Worm (Caenorhabditis elegans) whole organism, young adult: ENCODE results near the gene R155.5.

Source experiments
- B0035.1 ChIP-seq: sonication (generic microtip); optimal IDR thresholded peaks from 2 replicates; lab custom pipeline; 2016; ENCODE audit warnings: missing genetic modification characterization, mild to moderate bottlenecking, missing compliant biosample characterization, missing genotype, missing genetic modification reagents
- D2030.7 ChIP-seq: fragments of 200-800 bp; sonication (Bioruptor generic); IDR thresholded peaks from 2 replicates; pipeline ENCODE4 v1.3.6; 2022; ENCODE audit warnings: missing genetic modification reagents, missing genetic modification characterization, missing compliant biosample characterization
- F10E7.11 ChIP-seq: sonication (generic microtip); optimal IDR thresholded peaks from 2 replicates; lab custom pipeline; 2017; ENCODE audit warnings: mild to moderate bottlenecking, missing genetic modification characterization, moderate library complexity, missing compliant biosample characterization
- F23B12.7 ChIP-seq: sonication (generic microtip); optimal IDR thresholded peaks from 2 replicates; lab custom pipeline; 2017; ENCODE audit warnings: missing genetic modification characterization, mild to moderate bottlenecking, missing compliant biosample characterization, antibody characterized with exemption, moderate library complexity; ENCODE audit not compliant: insufficient read depth
- F55B11.4 ChIP-seq: sonication (generic microtip); optimal IDR thresholded peaks from 2 replicates; lab custom pipeline; 2016; ENCODE audit warnings: missing compliant biosample characterization, missing genetic modification characterization, borderline replicate concordance; ENCODE audit not compliant: insufficient read depth
- T07F8.4 ChIP-seq: sonication (generic microtip); optimal IDR thresholded peaks from 2 replicates; lab custom pipeline; 2016; ENCODE audit warnings: mild to moderate bottlenecking, missing genetic modification characterization, moderate library complexity, missing compliant biosample characterization
- Y53F4B.3 ChIP-seq: fragments of 200-800 bp; sonication (Bioruptor generic); IDR thresholded peaks from 2 replicates; pipeline ENCODE4 v1.3.6; 2022; ENCODE audit warnings: missing genetic modification reagents, missing genetic modification characterization, missing compliant biosample characterization
- Y79H2A.3 ChIP-seq: fragments of 200-800 bp; sonication (Bioruptor generic); conservative IDR thresholded peaks from 2 replicates; pipeline ENCODE4 v1.3.6; 2022; ENCODE audit warnings: missing genetic modification reagents, missing genetic modification characterization, missing compliant biosample characterization
- Y95B8A.8 ChIP-seq: fragments of 200-800 bp; sonication (Bioruptor generic); IDR thresholded peaks from 2 replicates; pipeline ENCODE4 v1.3.6; 2022; ENCODE audit warnings: missing genetic modification reagents, missing genetic modification characterization, missing compliant biosample characterization
- ZK185.1 ChIP-seq: sonication (generic microtip); optimal IDR thresholded peaks from 2 replicates; lab custom pipeline; 2016; ENCODE audit warnings: mild to moderate bottlenecking, missing genetic modification characterization, missing compliant biosample characterization; ENCODE audit not compliant: poor library complexity, severe bottlenecking
- akir-1 ChIP-seq: fragments of 200-800 bp; sonication (Bioruptor generic); optimal IDR thresholded peaks from 2 replicates; lab custom pipeline; 2018; ENCODE audit warnings: mild to moderate bottlenecking, missing genetic modification characterization, moderate library complexity, missing compliant biosample characterization
- aptf-2 ChIP-seq: fragments of 200-800 bp; sonication (Bioruptor generic); conservative IDR thresholded peaks from 2 replicates; pipeline ENCODE4 v1.3.6; 2022; ENCODE audit warnings: missing genetic modification reagents, missing genetic modification characterization, missing compliant biosample characterization
- aptf-3 ChIP-seq: fragments of 200-800 bp; sonication (Bioruptor generic); IDR thresholded peaks from 2 replicates; pipeline ENCODE4 v1.3.6; 2022; ENCODE audit warnings: missing genetic modification characterization, missing compliant biosample characterization
- attf-5 ChIP-seq: fragments of 200-800 bp; sonication (Bioruptor generic); optimal IDR thresholded peaks from 2 replicates; lab custom pipeline; 2018; ENCODE audit warnings: mild to moderate bottlenecking, missing genetic modification characterization, missing compliant biosample characterization
- cebp-2 ChIP-seq: fragments of 200-800 bp; sonication (Bioruptor generic); IDR thresholded peaks from 2 replicates; pipeline ENCODE4 v1.3.6; 2022; ENCODE audit warnings: missing genetic modification characterization, missing compliant biosample characterization
- ceh-27 ChIP-seq: fragments of 200-800 bp; sonication (Bioruptor generic); optimal IDR thresholded peaks from 2 replicates; lab custom pipeline; 2018; ENCODE audit warnings: mild to moderate bottlenecking, missing genetic modification characterization, moderate library complexity, missing compliant biosample characterization
- egl-18 ChIP-seq: fragments of 200-800 bp; sonication (Bioruptor generic); IDR thresholded peaks from 2 replicates; pipeline ENCODE4 v1.3.6; 2022; ENCODE audit warnings: missing genetic modification reagents, missing genetic modification characterization, missing compliant biosample characterization
- egrh-3 ChIP-seq: fragments of 200-800 bp; sonication (Bioruptor generic); IDR thresholded peaks from 2 replicates; pipeline ENCODE4 v1.3.6; 2022; ENCODE audit warnings: missing genetic modification reagents, missing genetic modification characterization, missing compliant biosample characterization
- ekl-4 ChIP-seq: fragments of 200-800 bp; sonication (Bioruptor generic); IDR thresholded peaks from 2 replicates; pipeline ENCODE4 v1.3.6; 2022; ENCODE audit warnings: missing genetic modification reagents, missing genetic modification characterization, missing compliant biosample characterization
- ets-4 ChIP-seq: fragments of 200-800 bp; sonication (Bioruptor generic); optimal IDR thresholded peaks from 2 replicates; lab custom pipeline; 2018; ENCODE audit warnings: mild to moderate bottlenecking, missing genetic modification characterization, missing compliant biosample characterization
- fkh-3 ChIP-seq: sonication (generic microtip); optimal IDR thresholded peaks from 2 replicates; lab custom pipeline; 2016; ENCODE audit warnings: mild to moderate bottlenecking, missing genetic modification characterization, missing compliant biosample characterization
- gei-17 ChIP-seq: fragments of 200-800 bp; sonication (Bioruptor generic); optimal IDR thresholded peaks from 2 replicates; lab custom pipeline; 2018; ENCODE audit warnings: mild to moderate bottlenecking, missing genetic modification characterization, missing compliant biosample characterization
- hlh-12 ChIP-seq: sonication (generic microtip); optimal IDR thresholded peaks from 2 replicates; lab custom pipeline; 2016; ENCODE audit warnings: missing genetic modification characterization, missing compliant biosample characterization
- hlh-26 ChIP-seq: fragments of 200-800 bp; sonication (Bioruptor generic); conservative IDR thresholded peaks from 2 replicates; pipeline ENCODE4 v1.3.6; 2022; ENCODE audit warnings: missing genetic modification reagents, missing genetic modification characterization, missing compliant biosample characterization
- hmg-20 ChIP-seq: fragments of 200-800 bp; sonication (Bioruptor generic); IDR thresholded peaks from 2 replicates; pipeline ENCODE4 v1.3.6; 2022; ENCODE audit warnings: missing genetic modification reagents, missing genetic modification characterization, missing compliant biosample characterization
- lsl-1 ChIP-seq: fragments of 200-800 bp; sonication (Bioruptor generic); optimal IDR thresholded peaks from 2 replicates; lab custom pipeline; 2018; ENCODE audit warnings: mild to moderate bottlenecking, missing genetic modification characterization, moderate library complexity, missing compliant biosample characterization
- madf-3 ChIP-seq: fragments of 200-800 bp; sonication (Bioruptor generic); IDR thresholded peaks from 2 replicates; pipeline ENCODE4 v1.3.6; 2022; ENCODE audit warnings: missing genetic modification reagents, missing genetic modification characterization, missing compliant biosample characterization
- madf-8 ChIP-seq: fragments of 200-800 bp; sonication (Bioruptor generic); conservative IDR thresholded peaks from 2 replicates; pipeline ENCODE4 v1.3.6; 2022; ENCODE audit warnings: missing genetic modification reagents, missing genetic modification characterization, missing compliant biosample characterization
- nfya-2 ChIP-seq: fragments of 200-800 bp; sonication (Bioruptor generic); IDR thresholded peaks from 2 replicates; pipeline ENCODE4 v1.3.6; 2022; ENCODE audit warnings: missing genetic modification reagents, missing genetic modification characterization, missing compliant biosample characterization
- nhr-27 ChIP-seq: fragments of 200-800 bp; sonication (Bioruptor generic); optimal IDR thresholded peaks from 2 replicates; lab custom pipeline; 2018; ENCODE audit warnings: mild to moderate bottlenecking, missing genetic modification characterization, moderate library complexity, missing compliant biosample characterization
- nhr-80 ChIP-seq: sonication (generic microtip); optimal IDR thresholded peaks from 2 replicates; lab custom pipeline; 2016; ENCODE audit warnings: missing genetic modification characterization, missing compliant biosample characterization
- pbrm-1 ChIP-seq: fragments of 200-800 bp; sonication (Bioruptor generic); IDR thresholded peaks from 2 replicates; pipeline ENCODE4 v1.3.6; 2022; ENCODE audit warnings: missing genetic modification reagents, missing genetic modification characterization, missing compliant biosample characterization
- rcor-1 ChIP-seq: fragments of 200-800 bp; sonication (Bioruptor generic); IDR thresholded peaks from 2 replicates; pipeline ENCODE4 v1.3.6; 2022; ENCODE audit warnings: missing genetic modification reagents, missing genetic modification characterization, missing compliant biosample characterization
- repo-1 ChIP-seq: sonication (generic microtip); optimal IDR thresholded peaks from 2 replicates; lab custom pipeline; 2017; ENCODE audit warnings: mild to moderate bottlenecking, missing genetic modification characterization, missing compliant biosample characterization
- sea-2 ChIP-seq: fragments of 200-800 bp; sonication (Bioruptor generic); IDR thresholded peaks from 2 replicates; pipeline ENCODE4 v1.3.6; 2022; ENCODE audit warnings: missing genetic modification characterization, missing compliant biosample characterization
- snpc-4 ChIP-seq, 5 experiments: fragments of 150-350 bp in 1 of 5; sonication (generic microtip) in 4 of 5; optimal IDR thresholded peaks; 2 replicates each; lab custom pipeline; 2014 to 2018; ENCODE audit warnings: missing genetic modification characterization in 5 of 5, missing biosample characterization in 3 of 5, antibody characterized with exemption in 2 of 5, mild to moderate bottlenecking in 2 of 5, missing compliant biosample characterization in 2 of 5, missing genotype in 2 of 5, moderate library complexity in 2 of 5, missing genetic modification reagents in 1 of 5
- somi-1 ChIP-seq: fragments of 200-800 bp; sonication (Bioruptor generic); optimal IDR thresholded peaks from 2 replicates; lab custom pipeline; 2018; ENCODE audit warnings: mild to moderate bottlenecking, missing genetic modification characterization, missing compliant biosample characterization
- sptf-2 ChIP-seq: fragments of 200-800 bp; sonication (Bioruptor generic); optimal IDR thresholded peaks from 2 replicates; lab custom pipeline; 2018; ENCODE audit warnings: mild to moderate bottlenecking, missing genetic modification characterization, missing compliant biosample characterization
- tbp1 ChIP-seq: fragments of 200-800 bp; sonication (Bioruptor generic); optimal IDR thresholded peaks from 2 replicates; lab custom pipeline; 2018; ENCODE audit warnings: mild to moderate bottlenecking, missing genetic modification characterization, missing compliant biosample characterization
- tbx-9 ChIP-seq: sonication (generic microtip); optimal IDR thresholded peaks from 2 replicates; lab custom pipeline; 2016; ENCODE audit warnings: borderline replicate concordance, missing genetic modification characterization, inconsistent platforms, missing compliant biosample characterization
- tlf-1 ChIP-seq: fragments of 200-800 bp; sonication (Bioruptor generic); optimal IDR thresholded peaks from 2 replicates; lab custom pipeline; 2018; ENCODE audit warnings: mild to moderate bottlenecking, missing genetic modification characterization, missing compliant biosample characterization
- xnd-1 ChIP-seq: sonication (generic microtip); optimal IDR thresholded peaks from 2 replicates; lab custom pipeline; 2016; ENCODE audit warnings: missing genotype, missing genetic modification reagents, missing genetic modification characterization, missing compliant biosample characterization
- zim-3 ChIP-seq: sonication (generic microtip); optimal IDR thresholded peaks from 2 replicates; lab custom pipeline; 2017; ENCODE audit warnings: mild to moderate bottlenecking, missing genetic modification characterization, moderate library complexity, missing compliant biosample characterization
- ztf-22 ChIP-seq: fragments of 200-800 bp; sonication (Bioruptor generic); optimal IDR thresholded peaks from 2 replicates; lab custom pipeline; 2018; ENCODE audit warnings: mild to moderate bottlenecking, missing genetic modification characterization, moderate library complexity, missing compliant biosample characterization
- ztf-26 ChIP-seq: sonication (generic microtip); optimal IDR thresholded peaks from 2 replicates; lab custom pipeline; 2017; ENCODE audit warnings: missing genetic modification characterization, missing compliant biosample characterization

The R155.5 gene

DNA sequence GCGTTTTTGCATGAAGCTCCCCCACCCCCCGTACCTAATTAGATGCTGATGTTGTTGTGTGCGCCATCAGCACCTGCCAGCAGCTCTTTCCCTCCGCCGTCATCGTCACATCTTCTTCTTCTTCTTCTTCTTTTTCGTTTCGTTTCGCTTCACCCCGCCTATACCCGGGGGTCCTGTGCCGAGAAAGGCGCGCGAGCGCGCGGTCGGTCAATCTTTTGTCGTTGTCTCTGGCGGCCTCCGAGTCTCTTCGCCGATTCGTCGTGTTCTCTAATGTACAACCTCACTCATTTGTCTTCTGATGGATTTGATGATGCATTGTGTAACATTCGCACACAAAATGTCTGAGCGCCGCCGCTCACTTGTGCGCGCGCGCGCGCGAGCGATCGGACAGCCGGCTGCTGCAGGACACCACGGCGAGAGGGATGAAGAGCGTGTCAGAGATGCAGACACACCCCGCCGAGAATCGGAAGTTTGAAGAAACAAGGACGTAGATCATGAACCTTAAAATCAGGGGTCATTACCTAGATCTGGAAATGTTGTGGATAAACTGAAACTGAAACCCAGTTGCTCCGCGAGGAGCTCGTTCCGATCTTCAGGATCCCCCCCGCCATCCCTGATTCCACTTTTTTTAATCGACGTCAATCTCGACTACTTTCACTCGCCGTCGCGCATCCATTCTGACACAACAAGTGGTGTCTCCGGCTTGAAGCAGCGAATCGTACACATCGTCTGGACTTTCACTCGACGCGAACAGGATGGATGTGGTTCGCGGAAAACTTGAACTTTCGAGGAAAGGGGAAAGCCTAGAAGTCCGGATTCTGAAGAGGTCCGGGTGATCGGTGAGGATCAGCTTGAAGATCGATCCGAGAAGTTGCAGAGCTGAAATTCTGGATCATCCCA, 46.7 kb downstream of the R155.5 start (continued):
- TF ChIP-seq hlh-12 (no peak), ets-4 (GFP tag; lab: Kevin White, UChicago) (no peak), rcor-1 (GFP tag; lab: Robert Waterston, UW) (peak; percentile 15; the same call in 1 of the 2 replicates), hlh-26 (GFP tag; lab: Robert Waterston, UW) (no peak), tbp1 (GFP tag; lab: Kevin White, UChicago) (peak; percentile 52), egl-18 (no peak), Y79H2A.3 (GFP tag; lab: Robert Waterston, UW) (no peak), fkh-3 (no peak), cebp-2 (GFP tag; lab: Robert Waterston, UW) (no peak), tbx-9 (no peak), zim-3 (tag; lab: Kevin White, UChicago) (no peak), T07F8.4 (tag; lab: Kevin White, UChicago) (no peak), egrh-3 (GFP tag; lab: Robert Waterston, UW) (peak; percentile 99), F55B11.4 (tag; lab: Kevin White, UChicago) (no peak), ZK185.1 (tag; lab: Kevin White, UChicago) (no peak), nfya-2 (no peak), akir-1 (GFP tag; lab: Kevin White, UChicago) (no peak), aptf-2 (GFP tag; lab: Robert Waterston, UW) (no peak), repo-1 (no peak), B0035.1 (tag; lab: Kevin White, UChicago) (peak; percentile 52), attf-5 (GFP tag; lab: Kevin White, UChicago) (peak; percentile 62), ceh-27 (GFP tag; lab: Kevin White, UChicago) (peak; percentile 93), Y95B8A.8 (GFP tag; lab: Robert Waterston, UW) (0 out of 2 replicates have a peak, but pooled peaks have one; percentile 41), F10E7.11 (no peak), nhr-80 (peak; percentile 31), aptf-3 (GFP tag; lab: Robert Waterston, UW) (no peak), pbrm-1 (0 out of 2 replicates have a peak, but pooled peaks have one; percentile 33), sea-2 (GFP tag; lab: Robert Waterston, UW) (no peak), snpc-4 (GFP tag; optimal IDR thresholded peaks at IDR 0.05; lab: Kevin White, UChicago) (no peak), snpc-4 (tag; optimal IDR thresholded peaks at IDR 0.05; lab: Kevin White, UChicago) (peak in 2 of 4 experiments; percentile 32 to 38), ztf-26 (tag; lab: Kevin White, UChicago) (peak; percentile 91), ztf-22 (GFP tag; lab: Kevin White, UChicago) (no peak), somi-1 (peak; percentile 96), D2030.7 (GFP tag; lab: Robert Waterston, UW) (no peak)

- TF ChIP-seq nhr-27 (tag; lab: Kevin White, UChicago) (no peak), madf-3 (no peak), nfya-2 (no peak), gei-17 (no peak), Y53F4B.3 (GFP tag; lab: Robert Waterston, UW) (no peak), xnd-1 (tag; lab: Kevin White, UChicago) (no peak), fkh-3 (no peak), rcor-1 (GFP tag; lab: Robert Waterston, UW) (no peak), sptf-2 (GFP tag; lab: Kevin White, UChicago) (no peak), madf-8 (no peak), aptf-3 (GFP tag; lab: Robert Waterston, UW) (no peak), lsl-1 (GFP tag; lab: Kevin White, UChicago) (no peak), ekl-4 (no peak), hmg-20 (GFP tag; lab: Robert Waterston, UW) (no peak), tlf-1 (GFP tag; lab: Kevin White, UChicago) (no peak), B0035.1 (tag; lab: Kevin White, UChicago) (no peak), pbrm-1 (no peak), repo-1 (no peak), egrh-3 (GFP tag; lab: Robert Waterston, UW) (no peak), F23B12.7 (tag; lab: Kevin White, UChicago) (no peak)
These were observed 47.8 kb downstream of the R155.5 start for ce11 chrIII:1922516-1922915.
